Worm (Caenorhabditis elegans) whole organism, midembryonic: ENCODE results near the gene ins-34.

Experiments
- T22C8.4 ChIP-seq: fragments of 200-800 bp; sonication (Bioruptor generic); IDR thresholded peaks from 2 replicates; pipeline ENCODE4 v1.3.6; 2022; ENCODE audit warnings: missing genetic modification characterization, missing compliant biosample characterization
- cog-1 ChIP-seq: sonication (generic microtip); optimal IDR thresholded peaks from 2 replicates; lab custom pipeline; 2016; ENCODE audit warnings: missing genetic modification characterization, missing compliant biosample characterization
- flt-1 ChIP-seq: fragments of 200-800 bp; sonication (Bioruptor generic); IDR thresholded peaks from 2 replicates; pipeline ENCODE4 v1.3.6; 2022; ENCODE audit warnings: missing genetic modification characterization, missing compliant biosample characterization
- klf-2 ChIP-seq: fragments of 200-800 bp; sonication (Bioruptor generic); conservative IDR thresholded peaks from 2 replicates; pipeline ENCODE4 v1.3.6; 2022; ENCODE audit warnings: missing genetic modification reagents, missing genetic modification characterization, missing compliant biosample characterization
- med-1 ChIP-seq: sonication (generic microtip); optimal IDR thresholded peaks from 2 replicates; lab custom pipeline; 2017; ENCODE audit warnings: missing genetic modification characterization, mild to moderate bottlenecking, missing compliant biosample characterization, antibody characterized with exemption, missing genetic modification reagents; ENCODE audit not compliant: insufficient read depth
- ref-1 ChIP-seq: fragments of 200-800 bp; sonication (Bioruptor generic); conservative IDR thresholded peaks from 2 replicates; pipeline ENCODE4 v1.3.6; 2022; ENCODE audit warnings: missing genetic modification reagents, missing genetic modification characterization, missing compliant biosample characterization
- tab-1 ChIP-seq: fragments of 200-800 bp; sonication (Bioruptor generic); IDR thresholded peaks from 2 replicates; pipeline ENCODE4 v1.3.6; 2022; ENCODE audit warnings: missing genetic modification characterization, missing compliant biosample characterization
- ztf-23 ChIP-seq: fragments of 200-800 bp; sonication (Bioruptor generic); IDR thresholded peaks from 2 replicates; pipeline ENCODE4 v1.3.6; 2022; ENCODE audit warnings: missing genetic modification reagents, missing genetic modification characterization, missing compliant biosample characterization
- ztf-29 ChIP-seq: fragments of 200-800 bp; sonication (Bioruptor generic); IDR thresholded peaks from 2 replicates; pipeline ENCODE4 v1.3.6; 2022; ENCODE audit warnings: missing genetic modification reagents, missing genetic modification characterization, missing compliant biosample characterization

Gene ins-34

ce11 chrIV:14106274-14106673, at the start of gene ins-34:
ins-34 (plus strand) TSS chrIV:14106574.
- TF ChIP-seq T22C8.4 (GFP tag; lab: Robert Waterston, UW), result no peak
- no peak for TF ChIP-seq cog-1 (tag; lab: Kevin White, UChicago)
- no peak for TF ChIP-seq flt-1 (GFP tag; lab: Robert Waterston, UW)
- no peak for TF ChIP-seq ref-1 (GFP tag; lab: Robert Waterston, UW)
- no peak for TF ChIP-seq tab-1
- TF ChIP-seq ztf-23 (GFP tag; lab: Robert Waterston, UW), result no peak
- TF ChIP-seq med-1 (GFP tag; lab: Kevin White, UChicago), result no peak
- no peak for TF ChIP-seq klf-2
- no peak for TF ChIP-seq ztf-29 (GFP tag; lab: Robert Waterston, UW)

- TF ChIP-seq ref-1 (GFP tag; lab: Robert Waterston, UW), result no peak
- no peak for TF ChIP-seq cog-1 (tag; lab: Kevin White, UChicago)
- no peak for TF ChIP-seq flt-1 (GFP tag; lab: Robert Waterston, UW)
- no peak for TF ChIP-seq tab-1
- TF ChIP-seq T22C8.4 (GFP tag; lab: Robert Waterston, UW), result no peak
- no peak for TF ChIP-seq med-1 (GFP tag; lab: Kevin White, UChicago)
- TF ChIP-seq klf-2, result no peak
- TF ChIP-seq ztf-29 (GFP tag; lab: Robert Waterston, UW), result no peak
Observed at ce11 chrIV:14060612-14061011, 45.8 kb upstream of the ins-34 start, which contains the start of gene Y37A1B.4. Y37A1B.4 (minus strand) TSS chrIV:14060712.

ce11 chrIV:14066403-14066802, 40.0 kb upstream of the ins-34 start:
- TF ChIP-seq T22C8.4 (GFP tag; lab: Robert Waterston, UW), result no peak
- TF ChIP-seq med-1 (GFP tag; lab: Kevin White, UChicago), result no peak
- no peak for TF ChIP-seq flt-1 (GFP tag; lab: Robert Waterston, UW)
- no peak for TF ChIP-seq ref-1 (GFP tag; lab: Robert Waterston, UW)
- TF ChIP-seq ztf-29 (GFP tag; lab: Robert Waterston, UW), result no peak
- no peak for TF ChIP-seq klf-2
- no peak for TF ChIP-seq ztf-23 (GFP tag; lab: Robert Waterston, UW)
- TF ChIP-seq cog-1 (tag; lab: Kevin White, UChicago), result no peak

ce11 chrIV:14069760-14070159, 36.6 kb upstream of the ins-34 start, which contains the start of gene lst-4:
lst-4 (minus strand) TSS chrIV:14069860.
- TF ChIP-seq klf-2 (no peak), ztf-29 (GFP tag; lab: Robert Waterston, UW) (no peak), med-1 (GFP tag; lab: Kevin White, UChicago) (no peak)

ce11 chrIV:14070185-14070991, 36.0 kb upstream of the ins-34 start:
- TF ChIP-seq T22C8.4 (GFP tag; lab: Robert Waterston, UW), result no peak
- TF ChIP-seq cog-1 (tag; lab: Kevin White, UChicago), result no peak
- TF ChIP-seq med-1 (GFP tag; lab: Kevin White, UChicago), result no peak
- no peak for TF ChIP-seq tab-1
- TF ChIP-seq flt-1 (GFP tag; lab: Robert Waterston, UW), result no peak
- TF ChIP-seq ref-1 (GFP tag; lab: Robert Waterston, UW), result no peak
- no peak for TF ChIP-seq ztf-23 (GFP tag; lab: Robert Waterston, UW)
- no peak for TF ChIP-seq klf-2

- TF ChIP-seq ref-1 (GFP tag; lab: Robert Waterston, UW) (no peak), cog-1 (tag; lab: Kevin White, UChicago) (peak; percentile 13), flt-1 (GFP tag; lab: Robert Waterston, UW) (no peak), med-1 (GFP tag; lab: Kevin White, UChicago) (no peak), ztf-23 (GFP tag; lab: Robert Waterston, UW) (no peak), klf-2 (no peak), T22C8.4 (GFP tag; lab: Robert Waterston, UW) (no peak), ztf-29 (GFP tag; lab: Robert Waterston, UW) (no peak), tab-1 (peak; percentile 56; the same call in 1 of the 2 replicates)
Observed at ce11 chrIV:14070992-14071289, 35.4 kb upstream of the ins-34 start.

ce11 chrIV:14071466-14071865, 34.9 kb upstream of the ins-34 start, which contains the start of gene ccar-1:
ccar-1 (plus strand) TSS chrIV:14071548.
- TF ChIP-seq klf-2 (no peak), ztf-23 (GFP tag; lab: Robert Waterston, UW) (0 out of 2 replicates have a peak, but pooled peaks have one; percentile 8)

ce11 chrIV:14072011-14072649, 34.2 kb upstream of the ins-34 start:
- TF ChIP-seq klf-2 (no peak), ztf-29 (GFP tag; lab: Robert Waterston, UW) (no peak), med-1 (GFP tag; lab: Kevin White, UChicago) (no peak), flt-1 (GFP tag; lab: Robert Waterston, UW) (no peak), T22C8.4 (GFP tag; lab: Robert Waterston, UW) (no peak), ztf-23 (GFP tag; lab: Robert Waterston, UW) (no peak), cog-1 (tag; lab: Kevin White, UChicago) (no peak), ref-1 (GFP tag; lab: Robert Waterston, UW) (no peak), tab-1 (no peak)

ce11 chrIV:14074456-14074855, 31.9 kb upstream of the ins-34 start:
- TF ChIP-seq ref-1 (GFP tag; lab: Robert Waterston, UW) (no peak), T22C8.4 (GFP tag; lab: Robert Waterston, UW) (no peak), tab-1 (no peak), ztf-29 (GFP tag; lab: Robert Waterston, UW) (no peak), klf-2 (no peak), med-1 (GFP tag; lab: Kevin White, UChicago) (no peak), flt-1 (GFP tag; lab: Robert Waterston, UW) (no peak), ztf-23 (GFP tag; lab: Robert Waterston, UW) (no peak), cog-1 (tag; lab: Kevin White, UChicago) (no peak)
